Comparison of ENCODE assay signal across 6 worm cellular contexts in genomic region chrIII:9617599-9618262, ce11.
TF ChIP-seq lines count a peak whose summit lies in the region.

No protein-coding gene starts in this region.

TF ChIP-seq in whole organism, L1 larva, 84 proteins besides CTCF, POLR2A, EP300 and RAD21:
- TF ChIP-seq lin-14 (GFP tag; optimal IDR thresholded peaks at IDR 0.05; lab: Kevin White, UChicago), result peak; percentile 1
- peak; percentile 67 for TF ChIP-seq nhr-85 (tag; lab: Kevin White, UChicago)
- TF ChIP-seq lin-35 (GFP tag; optimal IDR thresholded peaks at IDR 0.05; lab: Kevin White, UChicago), result no peak
- TF ChIP-seq efl-1 (optimal IDR thresholded peaks at IDR 0.05; lab: Kevin White, UChicago), result no peak
- peak in 1 of 2 experiments; percentile 16 for TF ChIP-seq efl-1 (GFP tag; optimal IDR thresholded peaks at IDR 0.05 in 1 of 2; lab: Kevin White, UChicago)
- no peak for TF ChIP-seq ceh-8 (GFP tag; optimal IDR thresholded peaks at IDR 0.05; lab: Kevin White, UChicago)
- TF ChIP-seq dpl-1 (GFP tag; optimal IDR thresholded peaks at IDR 0.05; lab: Kevin White, UChicago), result peak in 1 of 3 experiments; percentile 8
- peak; percentile 17 for TF ChIP-seq mep-1 (tag; optimal IDR thresholded peaks at IDR 0.05; lab: Kevin White, UChicago)
- TF ChIP-seq blmp-1 (tag; optimal IDR thresholded peaks at IDR 0.05; lab: Kevin White, UChicago), result peak; percentile 13

TF ChIP-seq in whole organism, L2 larva, 48 proteins besides CTCF, POLR2A, EP300 and RAD21:
- TF ChIP-seq blmp-1 (tag; optimal IDR thresholded peaks at IDR 0.05; lab: Kevin White, UChicago; ENCODE audit: insufficient read depth) (no peak), peb-1 (tag; optimal IDR thresholded peaks at IDR 0.05; lab: Kevin White, UChicago) (no peak), skn-1 (tag; optimal IDR thresholded peaks at IDR 0.05; lab: Kevin White, UChicago) (no peak), nhr-25 (tag; optimal IDR thresholded peaks at IDR 0.05; lab: Kevin White, UChicago) (peak; percentile 39), nhr-23 (tag; optimal IDR thresholded peaks at IDR 0.05; lab: Kevin White, UChicago) (no peak), zag-1 (tag; optimal IDR thresholded peaks at IDR 0.05; lab: Kevin White, UChicago) (no peak), sma-9 (GFP tag; optimal IDR thresholded peaks at IDR 0.05; lab: Kevin White, UChicago) (peak; percentile 11), sma-9 (tag; optimal IDR thresholded peaks at IDR 0.05; lab: Kevin White, UChicago) (no peak), unc-39 (tag; optimal IDR thresholded peaks at IDR 0.05; lab: Kevin White, UChicago) (no peak), ztf-1 (GFP tag; conservative IDR thresholded peaks at IDR 0.05; lab: Robert Waterston, UW) (no peak), nhr-10 (tag; optimal IDR thresholded peaks at IDR 0.05; lab: Kevin White, UChicago) (no peak), nhr-237 (tag; optimal IDR thresholded peaks at IDR 0.05; lab: Kevin White, UChicago) (no peak), elt-1 (tag; optimal IDR thresholded peaks at IDR 0.05; lab: Kevin White, UChicago) (no peak), fos-1 (tag; optimal IDR thresholded peaks at IDR 0.05; lab: Kevin White, UChicago) (peak; percentile 1), lin-11 (tag; optimal IDR thresholded peaks at IDR 0.05; lab: Kevin White, UChicago) (no peak)
TF ChIP-seq in whole organism, L2 larva: peak in this region for 3.

TF ChIP-seq in whole organism, L3 larva, 47 proteins besides CTCF, POLR2A, EP300 and RAD21:
- TF ChIP-seq elt-2 (tag; optimal IDR thresholded peaks at IDR 0.05; lab: Kevin White, UChicago) (peak; percentile 1), ceh-9 (tag; optimal IDR thresholded peaks at IDR 0.05; lab: Kevin White, UChicago) (no peak), nhr-76 (tag; optimal IDR thresholded peaks at IDR 0.05; lab: Kevin White, UChicago) (no peak), hmg-11 (tag; optimal IDR thresholded peaks at IDR 0.05; lab: Kevin White, UChicago) (peak; percentile 13), fkh-10 (GFP tag; optimal IDR thresholded peaks at IDR 0.05; lab: Kevin White, UChicago) (no peak), nhr-23 (tag; optimal IDR thresholded peaks at IDR 0.05; lab: Kevin White, UChicago) (no peak), nfya-1 (tag; optimal IDR thresholded peaks at IDR 0.05; lab: Kevin White, UChicago; ENCODE audit: insufficient read depth) (peak; percentile 91), nhr-25 (tag; optimal IDR thresholded peaks at IDR 0.05; lab: Kevin White, UChicago) (peak; percentile 78), nhr-77 (tag; optimal IDR thresholded peaks at IDR 0.05; lab: Kevin White, UChicago) (no peak), sea-2 (GFP tag; optimal IDR thresholded peaks at IDR 0.05; lab: Kevin White, UChicago) (no peak)

TF ChIP-seq in whole organism, L4 larva, 104 proteins besides CTCF, POLR2A, EP300 and RAD21:
- peak; percentile 23 for TF ChIP-seq mxl-3 (GFP tag; optimal IDR thresholded peaks at IDR 0.05; lab: Kevin White, UChicago)
- TF ChIP-seq cey-2 (tag; optimal IDR thresholded peaks at IDR 0.05; lab: Kevin White, UChicago; ENCODE audit: borderline replicate concordance, insufficient read depth), result no peak
- no peak for TF ChIP-seq daf-16 (GFP tag; optimal IDR thresholded peaks at IDR 0.05; lab: Kevin White, UChicago)
- TF ChIP-seq daf-16 (tag; optimal IDR thresholded peaks at IDR 0.05; lab: Kevin White, UChicago), result peak; percentile 23
- TF ChIP-seq zfp-3 (GFP tag; conservative IDR thresholded peaks at IDR 0.05; lab: Robert Waterston, UW), result no peak
- peak; percentile 14 for TF ChIP-seq mes-2 (tag; optimal IDR thresholded peaks at IDR 0.05; lab: Kevin White, UChicago; ENCODE audit: poor library complexity, severe bottlenecking)
- TF ChIP-seq hlh-30 (tag; optimal IDR thresholded peaks at IDR 0.05; lab: Kevin White, UChicago; ENCODE audit: insufficient read depth), result peak; percentile 44
- no peak for TF ChIP-seq snpc-1.2 (GFP tag; IDR thresholded peaks at IDR 0.05; lab: Robert Waterston, UW)
- TF ChIP-seq nhr-28 (tag; optimal IDR thresholded peaks at IDR 0.05; lab: Kevin White, UChicago), result peak; percentile 61
- TF ChIP-seq dve-1 (tag; optimal IDR thresholded peaks at IDR 0.05; lab: Kevin White, UChicago; ENCODE audit: insufficient read depth), result peak; percentile 50

TF ChIP-seq in whole organism, late embryonic, 69 proteins besides CTCF, POLR2A, EP300 and RAD21:
- TF ChIP-seq sdc-2 (tag; optimal IDR thresholded peaks at IDR 0.05; lab: Kevin White, UChicago) (no peak), nfya-1 (tag; optimal IDR thresholded peaks at IDR 0.05; lab: Kevin White, UChicago) (peak; percentile 52)

TF ChIP-seq in whole organism, young adult, 124 proteins besides CTCF, POLR2A, EP300 and RAD21:
- no peak for TF ChIP-seq ama-1 (optimal IDR thresholded peaks at IDR 0.05; lab: Kevin White, UChicago)
- TF ChIP-seq ama-1 (GFP tag; optimal IDR thresholded peaks at IDR 0.05; lab: Kevin White, UChicago), result no peak
- no peak for TF ChIP-seq F55B11.4 (tag; optimal IDR thresholded peaks at IDR 0.05; lab: Kevin White, UChicago; ENCODE audit: borderline replicate concordance, insufficient read depth)
- peak; percentile 75; the same call in 1 of the 2 replicates for TF ChIP-seq nfyb-1 (GFP tag; IDR thresholded peaks at IDR 0.05; lab: Robert Waterston, UW)
- TF ChIP-seq ceh-27 (GFP tag; optimal IDR thresholded peaks at IDR 0.05; lab: Kevin White, UChicago), result peak; percentile 3
- TF ChIP-seq tlf-1 (GFP tag; optimal IDR thresholded peaks at IDR 0.05; lab: Kevin White, UChicago), result no peak
